Worm (Caenorhabditis elegans): ENCODE results near the gene T23G7.2.

- TF ChIP-seq nhr-23 (tag; optimal IDR thresholded peaks at IDR 0.05) (no peak), hmg-11 (tag; optimal IDR thresholded peaks at IDR 0.05) (no peak)
These were observed 37.3 kb upstream of the T23G7.2 start, which contains the start of gene ZK1067.4 for ce11 chrII:9210076-9210475.
